Fruit fly (Drosophila melanogaster): Measurements from ENCODE around the gene CG1812.

Gene CG1812

DNA sequence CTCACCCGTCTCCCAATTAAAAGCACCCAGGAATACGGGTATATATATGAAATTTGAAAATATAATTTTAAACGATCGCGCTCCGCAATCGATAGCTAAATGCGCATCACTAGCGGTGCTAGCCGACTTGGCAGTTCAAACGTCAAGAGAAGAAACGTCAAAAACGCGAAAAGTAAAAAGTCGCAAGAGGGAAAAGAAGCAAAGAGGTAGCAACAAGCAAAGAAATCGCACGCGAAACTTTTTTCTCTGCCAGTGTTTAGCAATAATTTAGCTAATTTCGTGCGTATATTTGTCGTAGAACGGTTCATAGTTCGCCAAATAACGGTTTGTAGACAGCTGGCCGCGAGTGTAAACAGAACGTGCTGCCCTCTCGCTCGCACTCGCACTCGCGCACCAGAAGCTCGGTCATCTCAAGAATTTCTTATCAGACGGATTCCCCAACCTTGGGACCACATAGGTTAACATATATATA, at the start of gene CG1812 (continued):
- TF ChIP-seq zfh2 (GFP tag; optimal IDR thresholded peaks at IDR 0.05) (no peak), CG3407 (GFP tag; optimal IDR thresholded peaks at IDR 0.05) (no peak), crc (GFP tag; optimal IDR thresholded peaks at IDR 0.05) (no peak), gce (GFP tag; IDR thresholded peaks at IDR 0.05) (no peak), CG18011 (GFP tag; optimal IDR thresholded peaks at IDR 0.05) (peak; percentile 22), CG8089 (GFP tag; optimal IDR thresholded peaks at IDR 0.05) (no peak), gsb (GFP tag; IDR thresholded peaks at IDR 0.05) (no peak), eve (GFP tag; optimal IDR thresholded peaks at IDR 0.05) (no peak), knrl (GFP tag; IDR thresholded peaks at IDR 0.05; ENCODE audit: partially characterized antibody) (no peak), h (optimal IDR thresholded peaks at IDR 0.05) (no peak), CG32767 (GFP tag; IDR thresholded peaks at IDR 0.05) (no peak), Vsx1 (GFP tag; optimal IDR thresholded peaks at IDR 0.05) (no peak), CG9876 (GFP tag; optimal IDR thresholded peaks at IDR 0.05) (no peak), tx (GFP tag; optimal IDR thresholded peaks at IDR 0.05) (no peak), CG31365 (tag; optimal IDR thresholded peaks at IDR 0.05) (no peak), mam (GFP tag; optimal IDR thresholded peaks at IDR 0.05) (peak; percentile 46), CG11247 (GFP tag; IDR thresholded peaks at IDR 0.05) (no peak; the same call in 1 of the 2 replicates), E2f2 (GFP tag; IDR thresholded peaks at IDR 0.05) (peak; percentile 60), kay (GFP tag; optimal IDR thresholded peaks at IDR 0.05) (peak; percentile 47), abd-A (tag; optimal IDR thresholded peaks at IDR 0.05) (no peak), Opbp (GFP tag; IDR thresholded peaks at IDR 0.05; ENCODE audit: partially characterized antibody) (no peak), CG11560 (tag; IDR thresholded peaks at IDR 0.05) (no peak), Usf (GFP tag; optimal IDR thresholded peaks at IDR 0.05) (no peak), slou (GFP tag; optimal IDR thresholded peaks at IDR 0.05) (no peak), fd96Cb (tag; optimal IDR thresholded peaks at IDR 0.05) (peak; percentile 17), CG13296 (GFP tag; optimal IDR thresholded peaks at IDR 0.05) (peak; percentile 23), CG13287 (GFP tag; IDR thresholded peaks at IDR 0.05; ENCODE audit: partially characterized antibody) (peak; percentile 21; the same call in 1 of the 2 replicates), CG8281 (tag; optimal IDR thresholded peaks at IDR 0.05) (no peak), CG3838 (GFP tag; optimal IDR thresholded peaks at IDR 0.05) (no peak), CG16815 (GFP tag; optimal IDR thresholded peaks at IDR 0.05) (no peak), sr (GFP tag; IDR thresholded peaks at IDR 0.05) (0 out of 3 replicates have a peak, but pooled peaks have one; percentile 27), CG1602 (GFP tag; optimal IDR thresholded peaks at IDR 0.05) (no peak), CG15073 (GFP tag; optimal IDR thresholded peaks at IDR 0.05) (no peak), CG14860 (GFP tag; IDR thresholded peaks at IDR 0.05; ENCODE audit: partially characterized antibody) (no peak), trh (GFP tag; optimal IDR thresholded peaks at IDR 0.05) (no peak), CG10959 (GFP tag; IDR thresholded peaks at IDR 0.05) (no peak), gro (GFP tag; optimal IDR thresholded peaks at IDR 0.05) (no peak), slp2 (GFP tag; optimal IDR thresholded peaks at IDR 0.05) (peak; percentile 3), ems (GFP tag; optimal IDR thresholded peaks at IDR 0.05) (peak; percentile 19), tna (GFP tag; IDR thresholded peaks at IDR 0.05; ENCODE audit: partially characterized antibody) (no peak), zen (tag; optimal IDR thresholded peaks at IDR 0.05) (no peak), CG12744 (GFP tag; optimal IDR thresholded peaks at IDR 0.05) (no peak), Drgx (GFP tag; IDR thresholded peaks at IDR 0.05) (peak; percentile 73), run (tag; optimal IDR thresholded peaks at IDR 0.05) (no peak), CG31388 (GFP tag; optimal IDR thresholded peaks at IDR 0.05) (no peak), CG7372 (GFP tag; IDR thresholded peaks at IDR 0.05) (no peak), ewg (GFP tag; optimal IDR thresholded peaks at IDR 0.05) (peak; percentile 13), CG12071 (GFP tag; optimal IDR thresholded peaks at IDR 0.05) (no peak), stwl (tag; optimal IDR thresholded peaks at IDR 0.05) (peak; percentile 5), ap (GFP tag; IDR thresholded peaks at IDR 0.05) (0 out of 2 replicates have a peak, but pooled peaks have one; percentile 13), lab (GFP tag; optimal IDR thresholded peaks at IDR 0.05) (peak; percentile 75), Dbx (GFP tag; IDR thresholded peaks at IDR 0.05) (0 out of 3 replicates have a peak, but pooled peaks have one; percentile 10)
